Worm (Caenorhabditis elegans) whole organism, early embryonic: ENCODE data around the gene ruvb-1.

ENCODE experiments used
- B0310.2 ChIP-seq: sonication (generic microtip); optimal IDR thresholded peaks from 2 replicates; lab custom pipeline; 2016; ENCODE audit warnings: mild to moderate bottlenecking, missing genetic modification characterization, missing compliant biosample characterization
- aly-1 ChIP-seq: sonication (generic microtip); optimal IDR thresholded peaks from 2 replicates; lab custom pipeline; 2016; ENCODE audit warnings: missing genetic modification characterization, missing compliant biosample characterization
- ama-1 ChIP-seq: fragments of 150-350 bp; optimal IDR thresholded peaks from 2 replicates; lab custom pipeline; 2014
- hmg-4 ChIP-seq: fragments of 200-800 bp; sonication (Bioruptor generic); optimal IDR thresholded peaks from 2 replicates; lab custom pipeline; 2018; ENCODE audit warnings: mild to moderate bottlenecking, missing genetic modification characterization, missing compliant biosample characterization
- tbx-37 ChIP-seq: fragments of 200-800 bp; sonication (Bioruptor generic); conservative IDR thresholded peaks from 2 replicates; pipeline ENCODE4 v1.3.6; 2022; ENCODE audit warnings: missing genetic modification reagents, missing genetic modification characterization, missing compliant biosample characterization
- tra-4 ChIP-seq: sonication (generic microtip); optimal IDR thresholded peaks from 2 replicates; lab custom pipeline; 2017; ENCODE audit warnings: missing genetic modification characterization, missing compliant biosample characterization

DNA sequence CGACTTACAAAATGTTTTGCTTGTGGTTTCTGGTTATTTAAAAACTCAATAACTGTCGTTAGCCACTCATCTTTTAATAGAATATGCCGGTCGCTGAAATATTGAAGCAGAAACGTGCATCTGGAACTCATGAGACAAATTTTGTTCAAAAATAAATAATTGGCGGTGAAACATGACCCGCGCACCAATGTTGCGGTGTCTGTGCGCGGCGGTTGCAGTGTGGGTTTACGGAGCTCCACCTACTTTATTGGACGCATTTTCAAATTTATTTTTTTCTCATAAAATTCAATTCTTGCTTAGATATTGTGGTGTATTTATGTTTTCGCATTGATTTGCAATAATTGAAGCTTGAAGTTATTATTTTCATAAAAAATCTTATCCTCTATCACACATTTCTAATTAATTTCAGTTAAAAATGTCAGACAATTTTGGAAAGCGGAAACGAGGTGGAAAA, 50.0 kb downstream of the ruvb-1 start, which contains the start of the genes rmh-2 and suds-3:
- TF ChIP-seq tra-4 (tag; lab: Kevin White, UChicago): no peak
- TF ChIP-seq ama-1 (lab: Kevin White, UChicago): no peak
- no peak for TF ChIP-seq aly-1
- no peak for TF ChIP-seq B0310.2
- TF ChIP-seq tbx-37: no peak
- TF ChIP-seq hmg-4 (GFP tag; lab: Kevin White, UChicago): peak; percentile 7
